Worm (Caenorhabditis elegans) whole organism, mixed stage, embryonic: ENCODE measurements around the gene kin-5.

Source experiments
- ces-1 ChIP-seq: fragments of 150-350 bp; optimal IDR thresholded peaks from 2 replicates; lab custom pipeline; 2014; ENCODE audit warnings: missing biosample characterization, missing genetic modification reagents, missing genetic modification characterization
- elt-1 ChIP-seq: sonication (generic microtip); optimal IDR thresholded peaks from 2 replicates; lab custom pipeline; 2017; ENCODE audit warnings: missing genetic modification characterization, mild to moderate bottlenecking, missing compliant biosample characterization, antibody characterized with exemption, moderate library complexity, borderline replicate concordance; ENCODE audit not compliant: insufficient read depth
- flh-1 ChIP-seq: fragments of 200-800 bp; sonication (Bioruptor generic); optimal IDR thresholded peaks from 2 replicates; lab custom pipeline; 2018; ENCODE audit warnings: mild to moderate bottlenecking, missing genetic modification characterization, moderate library complexity, missing compliant biosample characterization
- lin-13 ChIP-seq: fragments of 150-350 bp; optimal IDR thresholded peaks from 2 replicates; lab custom pipeline; 2014; ENCODE audit warnings: missing biosample characterization, missing genetic modification characterization
- lin-32 ChIP-seq: fragments of 200-800 bp; sonication (Bioruptor generic); optimal IDR thresholded peaks from 2 replicates; lab custom pipeline; 2018; ENCODE audit warnings: mild to moderate bottlenecking, missing genetic modification characterization, missing compliant biosample characterization
- lsy-2 ChIP-seq: fragments of 150-350 bp; optimal IDR thresholded peaks from 2 replicates; lab custom pipeline; 2014; ENCODE audit warnings: missing biosample characterization, missing genetic modification characterization
- mep-1 ChIP-seq: fragments of 150-350 bp; optimal IDR thresholded peaks from 2 replicates; lab custom pipeline; 2017; ENCODE audit warnings: missing biosample characterization, missing genetic modification reagents, missing genetic modification characterization, inconsistent platforms
- nhr-12 ChIP-seq: fragments of 150-350 bp; optimal IDR thresholded peaks from 2 replicates; lab custom pipeline; 2014; ENCODE audit warnings: missing biosample characterization, missing genetic modification characterization
- nhr-237 ChIP-seq: fragments of 150-350 bp; optimal IDR thresholded peaks from 2 replicates; lab custom pipeline; 2014; ENCODE audit warnings: missing biosample characterization, missing genetic modification characterization
- nhr-28 ChIP-seq: fragments of 150-350 bp; optimal IDR thresholded peaks from 2 replicates; lab custom pipeline; 2014; ENCODE audit warnings: missing biosample characterization, missing genetic modification characterization
- sptf-1 ChIP-seq: sonication (generic microtip); optimal IDR thresholded peaks from 2 replicates; lab custom pipeline; 2017; ENCODE audit warnings: mild to moderate bottlenecking, missing genetic modification characterization, moderate library complexity, missing compliant biosample characterization
- unc-62 ChIP-seq: fragments of 150-350 bp; optimal IDR thresholded peaks from 2 replicates; lab custom pipeline; 2014; ENCODE audit warnings: missing biosample characterization, missing genetic modification reagents, missing genetic modification characterization
- zip-8 ChIP-seq: fragments of 150-350 bp; optimal IDR thresholded peaks from 2 replicates; lab custom pipeline; 2014; ENCODE audit warnings: missing biosample characterization, missing genetic modification characterization
- ztf-11 ChIP-seq: fragments of 150-350 bp; optimal IDR thresholded peaks from 2 replicates; lab custom pipeline; 2014; ENCODE audit warnings: missing biosample characterization, missing genetic modification characterization

DNA sequence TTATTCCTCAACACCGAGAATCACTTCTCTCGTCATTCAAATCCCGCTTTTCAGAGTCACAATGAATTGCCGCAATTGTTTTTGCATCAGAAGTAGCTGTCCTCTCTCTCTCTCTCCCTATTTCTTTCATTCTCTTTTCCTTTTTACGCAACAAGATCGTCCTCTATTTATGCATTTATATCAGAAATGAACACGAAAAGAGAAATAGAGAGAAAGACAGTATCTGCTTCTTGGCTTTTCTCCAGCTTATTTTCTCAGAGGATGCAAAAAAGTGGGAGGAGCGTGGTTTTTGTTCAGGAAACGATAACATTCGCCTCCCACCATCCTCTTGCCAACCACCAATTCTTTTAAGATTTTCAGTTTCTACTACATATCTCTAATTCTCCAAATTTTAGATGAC is 13.9 kb upstream of the kin-5 start, which contains the start of gene mam-2:
- TF ChIP-seq nhr-237 (tag; lab: Kevin White, UChicago) (no peak), flh-1 (GFP tag; lab: Kevin White, UChicago) (no peak), elt-1 (tag; lab: Kevin White, UChicago) (no peak), mep-1 (tag; lab: Kevin White, UChicago) (no peak), nhr-28 (tag; lab: Kevin White, UChicago) (no peak), unc-62 (GFP tag; lab: Kevin White, UChicago) (no peak), sptf-1 (tag; lab: Kevin White, UChicago) (no peak), lsy-2 (no peak), lin-32 (GFP tag; lab: Kevin White, UChicago) (no peak), ztf-11 (no peak), lin-13 (no peak), zip-8 (tag; lab: Kevin White, UChicago) (no peak), nhr-12 (tag; lab: Kevin White, UChicago) (no peak), ces-1 (GFP tag; lab: Kevin White, UChicago) (no peak)
